Worm (Caenorhabditis elegans): ENCODE data around the gene pcp-5.

ce11 chrIII:7948802-7949201, 41.4 kb upstream of the pcp-5 start, which contains the start of gene col-90:
- TF ChIP-seq ces-1 (GFP tag; optimal IDR thresholded peaks at IDR 0.05), result no peak
- TF ChIP-seq nhr-28 (tag; optimal IDR thresholded peaks at IDR 0.05), result no peak
- TF ChIP-seq bed-3 (GFP tag; optimal IDR thresholded peaks at IDR 0.05), result no peak
- TF ChIP-seq zip-8 (tag; optimal IDR thresholded peaks at IDR 0.05), result no peak
- no peak for TF ChIP-seq sptf-1 (tag; optimal IDR thresholded peaks at IDR 0.05)
- TF ChIP-seq ztf-11 (tag; optimal IDR thresholded peaks at IDR 0.05), result no peak
- TF ChIP-seq lsy-2 (tag; optimal IDR thresholded peaks at IDR 0.05), result no peak
- TF ChIP-seq unc-39 (tag; optimal IDR thresholded peaks at IDR 0.05), result no peak
- no peak for TF ChIP-seq elt-1 (tag; optimal IDR thresholded peaks at IDR 0.05; ENCODE audit: borderline replicate concordance, insufficient read depth)
